Worm (Caenorhabditis elegans): ENCODE data around the gene taf-6.1.

- TF ChIP-seq ZK546.5 (tag; optimal IDR thresholded peaks at IDR 0.05): no peak
- TF ChIP-seq ztf-1 (GFP tag; conservative IDR thresholded peaks at IDR 0.05): no peak
- no peak for TF ChIP-seq lin-11 (tag; optimal IDR thresholded peaks at IDR 0.05)
- TF ChIP-seq snpc-4 (tag; optimal IDR thresholded peaks at IDR 0.05): no peak
- no peak for TF ChIP-seq ztf-4 (tag; optimal IDR thresholded peaks at IDR 0.05)
Observed at ce11 chrII:1106914-1107597, 20.7 kb upstream of the taf-6.1 start, which contains the start of gene col-40.

Data from whole organism, L2 larva.